Worm (Caenorhabditis elegans) whole organism, L1 larva: Measurements from ENCODE around the gene T06D4.2.

ENCODE experiments used
- C04F5.9 ChIP-seq: sonication (generic microtip); optimal IDR thresholded peaks from 2 replicates; lab custom pipeline; 2016; ENCODE audit warnings: missing genetic modification characterization, missing compliant biosample characterization
- C16A3.4 ChIP-seq: fragments of 150-350 bp; optimal IDR thresholded peaks from 2 replicates; lab custom pipeline; 2014; ENCODE audit warnings: missing biosample characterization, missing genetic modification characterization
- C34B4.2 ChIP-seq: sonication (generic microtip); optimal IDR thresholded peaks from 2 replicates; lab custom pipeline; 2017; ENCODE audit warnings: mild to moderate bottlenecking, missing genetic modification characterization, missing compliant biosample characterization
- Y116A8C.19 ChIP-seq: sonication (generic microtip); optimal IDR thresholded peaks from 2 replicates; lab custom pipeline; 2016; ENCODE audit warnings: missing compliant biosample characterization, missing genetic modification characterization, borderline replicate concordance
- aly-2 ChIP-seq: fragments of 150-350 bp; optimal IDR thresholded peaks from 2 replicates; lab custom pipeline; 2014; ENCODE audit warnings: missing biosample characterization, missing genetic modification characterization
- blmp-1 ChIP-seq: fragments of 150-350 bp; optimal IDR thresholded peaks from 2 replicates; lab custom pipeline; 2014; ENCODE audit warnings: missing biosample characterization, missing genetic modification characterization
- ceh-63 ChIP-seq: fragments of 200-800 bp; sonication (Bioruptor generic); optimal IDR thresholded peaks from 2 replicates; lab custom pipeline; 2018; ENCODE audit warnings: mild to moderate bottlenecking, missing genetic modification characterization, missing compliant biosample characterization
- efl-1 ChIP-seq, 4 experiments: fragments of 150-350 bp; optimal IDR thresholded peaks in 3 of 4; peaks in 1 of 4; 1 replicate in 1 of 4; 2 replicates in 3 of 4; lab custom pipeline; 2014; ENCODE audit warnings: missing biosample characterization in 2 of 4, missing genetic modification characterization in 2 of 4, missing genetic modification reagents in 2 of 4
- efl-3 ChIP-seq: fragments of 200-800 bp; sonication (Bioruptor generic); optimal IDR thresholded peaks from 2 replicates; lab custom pipeline; 2018; ENCODE audit warnings: mild to moderate bottlenecking, missing genetic modification characterization, missing compliant biosample characterization
- elt-2 ChIP-seq: sonication (generic microtip); optimal IDR thresholded peaks from 2 replicates; lab custom pipeline; 2016; ENCODE audit warnings: missing genetic modification characterization, mild to moderate bottlenecking, inconsistent platforms, missing compliant biosample characterization, missing genetic modification reagents
- elt-3 ChIP-seq, 6 experiments: fragments of 150-350 bp in 1 of 6; sonication (generic microtip); optimal IDR thresholded peaks; 2 replicates each; lab custom pipeline; 2017 to 2018; ENCODE audit warnings: missing biosample characterization in 6 of 6, missing genetic modification characterization in 6 of 6, inconsistent platforms in 1 of 6
- fkh-10 ChIP-seq: sonication (generic microtip); optimal IDR thresholded peaks from 2 replicates; lab custom pipeline; 2017; ENCODE audit warnings: missing biosample characterization, missing genetic modification reagents, missing genetic modification characterization
- fkh-4 ChIP-seq: sonication (generic microtip); optimal IDR thresholded peaks from 2 replicates; lab custom pipeline; 2016; ENCODE audit warnings: missing compliant biosample characterization, missing genetic modification characterization, borderline replicate concordance
- grh-1 ChIP-seq: fragments of 200-800 bp; sonication (Bioruptor generic); IDR thresholded peaks from 2 replicates; pipeline ENCODE4 v1.3.6; 2022; ENCODE audit warnings: missing genetic modification reagents, missing genetic modification characterization, missing compliant biosample characterization
- hlh-17 ChIP-seq: fragments of 200-800 bp; sonication (Bioruptor generic); optimal IDR thresholded peaks from 2 replicates; lab custom pipeline; 2018; ENCODE audit warnings: missing genetic modification characterization, mild to moderate bottlenecking, missing compliant biosample characterization, moderate library complexity, borderline replicate concordance
- hlh-4 ChIP-seq: sonication (generic microtip); optimal IDR thresholded peaks from 2 replicates; lab custom pipeline; 2016; ENCODE audit warnings: mild to moderate bottlenecking, missing genetic modification characterization, missing compliant biosample characterization
- irx-1 ChIP-seq: sonication (generic microtip); optimal IDR thresholded peaks from 2 replicates; lab custom pipeline; 2016; ENCODE audit warnings: missing genetic modification characterization, missing compliant biosample characterization
- lin-13 ChIP-seq: fragments of 150-350 bp; optimal IDR thresholded peaks from 2 replicates; lab custom pipeline; 2014; ENCODE audit warnings: missing biosample characterization, missing genetic modification reagents, missing genetic modification characterization
- lin-15B ChIP-seq: fragments of 150-350 bp; sonication (generic microtip); optimal IDR thresholded peaks from 3 replicates; lab custom pipeline; 2014; ENCODE audit warnings: missing biosample characterization, missing genetic modification characterization
- lin-35 ChIP-seq, 2 experiments: fragments of 150-350 bp; optimal IDR thresholded peaks; 2 replicates each; lab custom pipeline; 2014; ENCODE audit warnings: missing biosample characterization in 2 of 2, missing genetic modification characterization in 2 of 2, missing genetic modification reagents in 2 of 2
- lsy-2 ChIP-seq, 2 experiments: fragments of 150-350 bp; optimal IDR thresholded peaks; 2 replicates each; lab custom pipeline; 2014; ENCODE audit warnings: missing biosample characterization in 2 of 2, missing genetic modification characterization in 2 of 2
- mef-2 ChIP-seq: fragments of 150-350 bp; optimal IDR thresholded peaks from 2 replicates; lab custom pipeline; 2014; ENCODE audit warnings: missing biosample characterization, missing genetic modification characterization
- nhr-12 ChIP-seq: sonication (generic microtip); optimal IDR thresholded peaks from 2 replicates; lab custom pipeline; 2017; ENCODE audit warnings: missing biosample characterization, missing genetic modification characterization
- nhr-20 ChIP-seq: sonication (generic microtip); optimal IDR thresholded peaks from 2 replicates; lab custom pipeline; 2016; ENCODE audit warnings: mild to moderate bottlenecking, missing genetic modification characterization, missing compliant biosample characterization
- nhr-71 ChIP-seq: sonication (generic microtip); optimal IDR thresholded peaks from 2 replicates; lab custom pipeline; 2016; ENCODE audit warnings: mild to moderate bottlenecking, missing genetic modification characterization, moderate library complexity, missing compliant biosample characterization
- nhr-84 ChIP-seq: sonication (generic microtip); optimal IDR thresholded peaks from 2 replicates; lab custom pipeline; 2017; ENCODE audit warnings: missing biosample characterization, missing genetic modification characterization
- nhr-85 ChIP-seq: sonication (generic microtip); peaks from one replicate; lab custom pipeline; 2016; ENCODE audit warnings: missing genetic modification characterization, inconsistent platforms, missing compliant biosample characterization
- pag-3 ChIP-seq: sonication (generic microtip); optimal IDR thresholded peaks from 2 replicates; lab custom pipeline; 2017; ENCODE audit warnings: missing genetic modification characterization, mild to moderate bottlenecking, missing compliant biosample characterization, antibody characterized with exemption, borderline replicate concordance; ENCODE audit not compliant: insufficient read depth
- pax-3 ChIP-seq: fragments of 200-800 bp; sonication (Bioruptor generic); optimal IDR thresholded peaks from 2 replicates; lab custom pipeline; 2018; ENCODE audit warnings: mild to moderate bottlenecking, missing genetic modification characterization, moderate library complexity, missing compliant biosample characterization
- skn-1 ChIP-seq: fragments of 150-350 bp; optimal IDR thresholded peaks from 2 replicates; lab custom pipeline; 2014; ENCODE audit warnings: missing biosample characterization, missing genetic modification characterization
- snu-23 ChIP-seq: sonication (generic microtip); optimal IDR thresholded peaks from 2 replicates; lab custom pipeline; 2016; ENCODE audit warnings: missing genetic modification characterization, missing compliant biosample characterization
- tbx-2 ChIP-seq: sonication (generic microtip); optimal IDR thresholded peaks from 2 replicates; lab custom pipeline; 2016; ENCODE audit warnings: missing genetic modification characterization, missing compliant biosample characterization
- unc-30 ChIP-seq: sonication (generic microtip); optimal IDR thresholded peaks from 2 replicates; lab custom pipeline; 2017; ENCODE audit warnings: missing biosample characterization, missing genetic modification characterization
- unc-98 ChIP-seq: fragments of 200-800 bp; sonication (Bioruptor generic); IDR thresholded peaks from 2 replicates; pipeline ENCODE4 v1.3.6; 2022; ENCODE audit warnings: missing genetic modification characterization, missing compliant biosample characterization
- xbp-1 ChIP-seq: sonication (generic microtip); optimal IDR thresholded peaks from 2 replicates; lab custom pipeline; 2016; ENCODE audit warnings: missing genetic modification characterization, missing compliant biosample characterization
- zag-1 ChIP-seq: fragments of 150-350 bp; optimal IDR thresholded peaks from 2 replicates; lab custom pipeline; 2014; ENCODE audit warnings: missing biosample characterization, missing genetic modification characterization
- ztf-11 ChIP-seq, 2 experiments: sonication (generic microtip); optimal IDR thresholded peaks; 2 replicates each; lab custom pipeline; 2016 to 2017; ENCODE audit warnings: missing genetic modification characterization in 2 of 2, missing biosample characterization in 1 of 2, missing compliant biosample characterization in 1 of 2

The T06D4.2 gene

DNA sequence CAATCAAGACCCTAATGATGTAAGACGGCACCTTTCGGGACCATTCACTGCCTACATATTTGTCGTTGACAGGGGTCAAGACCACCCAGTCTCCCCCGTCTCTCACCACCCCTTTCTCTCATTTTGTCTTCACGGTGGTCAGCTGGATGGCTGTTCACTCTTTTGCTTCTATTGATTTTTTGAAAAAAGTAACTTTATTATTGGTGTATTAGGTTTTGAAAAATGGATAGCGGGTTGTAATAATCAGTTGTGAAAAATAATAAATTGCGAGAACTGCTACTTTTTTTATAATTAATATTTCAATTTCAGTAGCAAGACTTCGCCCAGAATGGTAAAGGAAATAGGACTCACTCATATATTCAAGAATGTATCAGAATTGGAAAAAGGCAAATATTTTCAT, 8.9 kb downstream of the T06D4.2 start, which contains the start of gene bath-9:
TSS of gene bath-9 (plus strand) at position 301 of the 400 bp plus-strand sequence.
- TF ChIP-seq fkh-4 (no peak), Y116A8C.19 (tag; lab: Kevin White, UChicago) (no peak), hlh-17 (GFP tag; lab: Kevin White, UChicago) (no peak), C34B4.2 (tag; lab: Kevin White, UChicago) (no peak), unc-98 (no peak), unc-30 (tag; lab: Kevin White, UChicago) (no peak), tbx-2 (tag; lab: Kevin White, UChicago) (no peak), efl-3 (no peak)

DNA sequence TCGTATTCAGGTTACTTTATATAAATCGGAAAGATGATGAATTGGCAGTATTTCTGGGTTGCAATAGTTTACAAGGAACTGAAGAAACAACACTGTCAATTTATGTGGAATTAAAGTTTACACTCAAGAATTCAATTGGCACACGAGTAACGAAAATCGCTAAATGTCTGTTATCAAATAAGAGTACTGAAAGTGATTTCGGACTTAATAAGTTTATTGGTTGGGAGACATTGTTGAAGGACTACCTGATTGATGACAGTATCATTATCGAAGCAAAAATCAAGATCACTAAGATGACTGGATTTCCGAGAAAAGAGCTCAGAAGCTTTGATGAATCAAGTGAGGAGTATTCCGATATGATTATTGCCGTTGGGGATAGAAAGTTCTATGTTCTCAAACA, 10.4 kb downstream of the T06D4.2 start:
- TF ChIP-seq C04F5.9 (tag; lab: Kevin White, UChicago) (no peak), C34B4.2 (tag; lab: Kevin White, UChicago) (no peak), tbx-2 (tag; lab: Kevin White, UChicago) (no peak), aly-2 (no peak), nhr-71 (tag; lab: Kevin White, UChicago) (no peak), lin-15B (tag; lab: Kevin White, UChicago) (no peak), ztf-11 (tag; optimal IDR thresholded peaks at IDR 0.05; lab: Kevin White, UChicago) (no peak), nhr-84 (no peak), hlh-4 (no peak), pag-3 (no peak), xbp-1 (tag; lab: Kevin White, UChicago) (no peak), lsy-2 (tag; optimal IDR thresholded peaks at IDR 0.05; lab: Kevin White, UChicago) (no peak), C16A3.4 (no peak), fkh-4 (no peak), zag-1 (tag; lab: Kevin White, UChicago) (no peak)

- no peak for TF ChIP-seq grh-1 (GFP tag; lab: Robert Waterston, UW)
- no peak for TF ChIP-seq nhr-20 (tag; lab: Kevin White, UChicago)
- no peak for TF ChIP-seq skn-1 (tag; lab: Kevin White, UChicago)
- no peak for TF ChIP-seq pag-3
- TF ChIP-seq elt-3 (tag; optimal IDR thresholded peaks at IDR 0.05; lab: Kevin White, UChicago), result no peak
Measured at ce11 chrII:3374779-3375178, 10.9 kb downstream of the T06D4.2 start, which contains the start of gene bath-10. Gene bath-10 (plus strand): TSS chrII:3375079.

ce11 chrII:3373875-3374274, 11.8 kb downstream of the T06D4.2 start:
- TF ChIP-seq lin-13, result no peak
- no peak for TF ChIP-seq unc-30 (tag; lab: Kevin White, UChicago)
- peak; percentile 8 for TF ChIP-seq blmp-1
- TF ChIP-seq ceh-63 (GFP tag; lab: Kevin White, UChicago), result no peak
- TF ChIP-seq efl-1 (optimal IDR thresholded peaks at IDR 0.05; lab: Kevin White, UChicago), result peak in 1 of 2 experiments; percentile 4
- TF ChIP-seq efl-1 (GFP tag; optimal IDR thresholded peaks at IDR 0.05 in 1 of 2; lab: Kevin White, UChicago), result no peak
- TF ChIP-seq hlh-4, result no peak

DNA sequence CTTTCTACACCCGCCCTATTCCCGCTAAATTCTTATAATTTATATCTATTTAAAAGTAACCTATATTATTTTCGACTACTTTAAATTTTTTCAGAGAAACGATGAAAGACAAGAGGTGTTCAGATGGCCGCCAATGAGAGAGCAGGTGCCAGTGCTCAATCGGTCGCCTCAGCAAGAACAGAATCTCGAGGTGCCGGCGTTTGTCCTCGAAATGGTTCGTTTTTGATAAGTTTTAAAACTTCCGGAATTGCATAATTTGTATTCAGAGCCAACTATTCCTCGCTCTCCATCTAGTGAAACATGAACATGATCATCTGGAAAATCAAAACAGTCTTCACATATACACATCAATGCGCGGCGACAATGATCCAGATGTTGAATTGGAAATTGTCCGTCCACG, 14.7 kb downstream of the T06D4.2 start, which contains the start of gene bath-23:
TSS of gene bath-23 (plus strand) at position 301 of the 400 bp plus-strand sequence.
- TF ChIP-seq unc-98 (no peak), nhr-12 (no peak), mef-2 (no peak), elt-2 (tag; lab: Kevin White, UChicago) (no peak), nhr-85 (tag; lab: Kevin White, UChicago) (no peak), irx-1 (tag; lab: Kevin White, UChicago) (no peak), pax-3 (tag; lab: Kevin White, UChicago) (no peak), lin-35 (GFP tag; optimal IDR thresholded peaks at IDR 0.05; lab: Kevin White, UChicago) (no peak), nhr-84 (no peak), unc-30 (tag; lab: Kevin White, UChicago) (no peak), snu-23 (GFP tag; lab: Kevin White, UChicago) (no peak), hlh-4 (no peak), C16A3.4 (no peak), fkh-10 (GFP tag; lab: Kevin White, UChicago) (no peak)
